Fruit fly (Drosophila melanogaster): ENCODE measurements around the gene CG9107.
A peak's percentile ranks its signal among the peaks of the same experiment; 100 is the strongest.

Gene CG9107

dm6 chr2L:6019352-6020131 lies 4.8 kb downstream of the CG9107 start, which contains the start of gene H2.0:
Gene H2.0, minus strand, starts transcription at chr2L:6019402.
- no peak for TF ChIP-seq cnc (optimal IDR thresholded peaks at IDR 0.05)
- no peak for TF ChIP-seq Hr96 (GFP tag; optimal IDR thresholded peaks at IDR 0.05)
- TF ChIP-seq bab1 (GFP tag; optimal IDR thresholded peaks at IDR 0.05) = no peak
- no peak for TF ChIP-seq CG12768 (GFP tag; optimal IDR thresholded peaks at IDR 0.05)
- no peak for TF ChIP-seq tj (GFP tag; optimal IDR thresholded peaks at IDR 0.05)
- no peak for TF ChIP-seq pad (GFP tag; optimal IDR thresholded peaks at IDR 0.05)
- no peak for TF ChIP-seq Clk (GFP tag; optimal IDR thresholded peaks at IDR 0.05)
- TF ChIP-seq CG7101 (tag; optimal IDR thresholded peaks at IDR 0.05) = no peak
- TF ChIP-seq toe (GFP tag; optimal IDR thresholded peaks at IDR 0.05) = no peak
- no peak for TF ChIP-seq kay (GFP tag; ENCODE audit: borderline replicate concordance)
- TF ChIP-seq ovo (GFP tag; optimal IDR thresholded peaks at IDR 0.05) = no peak
- no peak for TF ChIP-seq CG1620 (GFP tag; optimal IDR thresholded peaks at IDR 0.05)
- no peak for TF ChIP-seq Crg-1 (GFP tag; optimal IDR thresholded peaks at IDR 0.05)
- TF ChIP-seq CG7045 (GFP tag; optimal IDR thresholded peaks at IDR 0.05) = no peak
- no peak for TF ChIP-seq cic (GFP tag; optimal IDR thresholded peaks at IDR 0.05)
- TF ChIP-seq CG5204 (GFP tag; optimal IDR thresholded peaks at IDR 0.05) = no peak
- TF ChIP-seq CG11617 (GFP tag; optimal IDR thresholded peaks at IDR 0.05) = no peak
- TF ChIP-seq Mnt (GFP tag; optimal IDR thresholded peaks at IDR 0.05) = no peak

DNA sequence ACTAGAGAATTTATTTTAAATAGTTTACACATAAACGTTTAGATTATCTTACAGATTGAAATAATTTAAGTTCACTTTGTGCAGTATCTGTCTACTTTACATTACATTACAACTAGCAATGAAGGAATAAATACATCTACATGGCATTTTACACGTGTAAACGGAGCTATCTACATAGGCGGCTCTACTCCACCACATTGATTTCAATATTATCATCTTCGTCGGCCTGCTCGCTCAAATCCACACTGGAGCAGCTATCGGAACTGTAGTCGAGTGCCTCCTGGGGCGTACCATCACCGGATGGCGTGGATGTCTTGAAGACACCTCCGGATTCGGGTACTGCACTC lies 11.3 kb downstream of the CG9107 start:
- TF ChIP-seq CG12768 (GFP tag; optimal IDR thresholded peaks at IDR 0.05) (no peak), ovo (GFP tag; optimal IDR thresholded peaks at IDR 0.05) (no peak), cnc (optimal IDR thresholded peaks at IDR 0.05) (no peak), bab1 (GFP tag; optimal IDR thresholded peaks at IDR 0.05) (no peak), Hr96 (GFP tag; optimal IDR thresholded peaks at IDR 0.05) (no peak), CG7101 (tag; optimal IDR thresholded peaks at IDR 0.05) (no peak), CG11617 (GFP tag; optimal IDR thresholded peaks at IDR 0.05) (no peak), toe (GFP tag; optimal IDR thresholded peaks at IDR 0.05) (no peak), CG7045 (GFP tag; optimal IDR thresholded peaks at IDR 0.05) (no peak)

DNA sequence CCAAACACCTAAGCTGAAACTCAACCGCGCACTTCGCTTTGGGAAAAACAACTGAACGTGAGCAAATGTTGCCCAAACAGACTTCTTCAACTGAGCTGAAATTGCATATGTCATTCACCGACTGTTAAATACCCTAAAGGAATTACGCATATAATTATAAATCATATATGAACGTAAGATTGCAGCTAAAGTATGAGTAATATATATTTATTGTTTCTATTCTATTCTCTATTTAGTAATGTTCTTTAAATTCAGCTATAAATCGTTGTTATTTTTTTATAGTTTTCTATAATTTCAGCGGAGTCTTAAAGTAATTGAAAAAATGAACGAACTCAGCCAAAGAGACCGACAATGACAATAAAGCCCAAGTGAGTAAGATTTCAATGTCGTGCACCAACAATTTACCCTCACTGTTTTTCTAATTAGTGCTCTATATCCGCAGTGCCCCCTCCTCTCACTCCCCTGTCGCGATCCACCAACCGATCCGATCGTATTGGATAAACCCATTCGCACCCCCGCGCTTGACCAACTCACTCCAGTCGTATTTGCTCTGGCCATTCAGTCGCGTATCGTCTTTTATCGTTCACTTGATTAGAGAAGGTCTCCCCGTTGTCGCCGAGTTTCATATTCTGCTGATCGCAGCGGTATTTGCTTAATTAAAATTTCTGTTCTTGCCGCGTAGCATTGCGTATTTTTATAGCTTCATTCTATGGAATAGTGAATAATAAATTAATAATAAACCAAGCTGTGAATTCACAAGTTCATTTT lies 11.9 kb downstream of the CG9107 start, which contains the start of gene CG9098:
Gene CG9098 (minus strand): TSS at position 36 of the 768 bp plus-strand sequence.
- TF ChIP-seq CG33017 (tag; optimal IDR thresholded peaks at IDR 0.05) (no peak), tj (GFP tag; optimal IDR thresholded peaks at IDR 0.05) (peak; percentile 91), bab1 (GFP tag; optimal IDR thresholded peaks at IDR 0.05) (peak; percentile 57)

- TF ChIP-seq cnc (optimal IDR thresholded peaks at IDR 0.05) = no peak
- no peak for TF ChIP-seq Mnt (GFP tag; optimal IDR thresholded peaks at IDR 0.05)
- peak; percentile 27 for TF ChIP-seq CG12768 (GFP tag; optimal IDR thresholded peaks at IDR 0.05)
Observed at dm6 chr2L:6006508-6007232, 17.7 kb downstream of the CG9107 start, which contains the start of gene Gal. Gene Gal, minus strand, starts transcription at chr2L:6006827.

dm6 chr2L:6000065-6000464 lies 24.3 kb downstream of the CG9107 start, which contains the start of gene Tsp26A:
Gene Tsp26A, plus strand, starts transcription at chr2L:6000228.
- TF ChIP-seq kay (GFP tag; ENCODE audit: borderline replicate concordance) (no peak), CG11617 (GFP tag; optimal IDR thresholded peaks at IDR 0.05) (no peak), CG7101 (tag; optimal IDR thresholded peaks at IDR 0.05) (no peak), CG5204 (GFP tag; optimal IDR thresholded peaks at IDR 0.05) (no peak), tj (GFP tag; optimal IDR thresholded peaks at IDR 0.05) (no peak), CG1620 (GFP tag; optimal IDR thresholded peaks at IDR 0.05) (no peak), CG12768 (GFP tag; optimal IDR thresholded peaks at IDR 0.05) (no peak)

DNA sequence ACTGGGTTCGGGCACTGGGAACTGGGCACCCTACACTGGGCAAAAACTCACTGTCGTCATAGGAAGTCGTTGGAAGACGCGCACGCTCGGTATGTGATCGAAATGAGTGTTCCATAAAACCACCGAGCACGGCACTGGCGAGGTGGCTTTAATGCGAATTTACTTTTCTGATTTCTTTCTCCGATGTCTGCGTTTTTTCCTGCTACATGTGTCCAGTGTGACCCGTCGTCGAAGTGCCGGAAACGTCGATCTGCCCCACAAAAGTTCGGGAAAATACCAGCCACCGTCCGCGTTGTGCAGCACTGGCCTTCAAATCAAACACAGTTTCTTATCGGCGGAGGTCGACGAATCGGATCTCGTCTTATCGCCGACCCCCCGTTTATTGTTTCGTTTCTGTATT lies 25.1 kb downstream of the CG9107 start, which contains the start of gene Kdm5:
Gene Kdm5 (minus strand): TSS at position 255 of the 400 bp plus-strand sequence.
- TF ChIP-seq pad (GFP tag; optimal IDR thresholded peaks at IDR 0.05) (peak; percentile 40), toe (GFP tag; optimal IDR thresholded peaks at IDR 0.05) (no peak), cic (GFP tag; optimal IDR thresholded peaks at IDR 0.05) (peak; percentile 32), Clk (GFP tag; optimal IDR thresholded peaks at IDR 0.05) (peak; percentile 8), Crg-1 (GFP tag; optimal IDR thresholded peaks at IDR 0.05) (peak; percentile 72), CG7101 (tag; optimal IDR thresholded peaks at IDR 0.05) (peak; percentile 66), ovo (GFP tag; optimal IDR thresholded peaks at IDR 0.05) (no peak), CG1620 (GFP tag; optimal IDR thresholded peaks at IDR 0.05) (peak; percentile 28), tj (GFP tag; optimal IDR thresholded peaks at IDR 0.05) (peak; percentile 10), bab1 (GFP tag; optimal IDR thresholded peaks at IDR 0.05) (peak; percentile 38), CG7045 (GFP tag; optimal IDR thresholded peaks at IDR 0.05) (no peak), CG33017 (tag; optimal IDR thresholded peaks at IDR 0.05) (peak; percentile 39), CG14711 (tag; optimal IDR thresholded peaks at IDR 0.05) (peak; percentile 32), cnc (optimal IDR thresholded peaks at IDR 0.05) (no peak), Mnt (GFP tag; optimal IDR thresholded peaks at IDR 0.05) (peak; percentile 76), CG5204 (GFP tag; optimal IDR thresholded peaks at IDR 0.05) (no peak), CG12768 (GFP tag; optimal IDR thresholded peaks at IDR 0.05) (peak; percentile 24), CG11617 (GFP tag; optimal IDR thresholded peaks at IDR 0.05) (no peak), kay (GFP tag; ENCODE audit: borderline replicate concordance) (no peak)
